Worm (Caenorhabditis elegans) whole organism, L1 larva: ENCODE measurements around the gene snt-1.

Experiments used
- ceh-8 ChIP-seq: fragments of 200-800 bp; sonication (Bioruptor generic); optimal IDR thresholded peaks from 2 replicates; lab custom pipeline; 2018; ENCODE audit warnings: mild to moderate bottlenecking, missing genetic modification characterization, moderate library complexity, missing compliant biosample characterization
- elt-3 ChIP-seq, 6 experiments: fragments of 150-350 bp in 1 of 6; sonication (generic microtip); optimal IDR thresholded peaks; 2 replicates each; lab custom pipeline; 2017 to 2018; ENCODE audit warnings: missing biosample characterization in 6 of 6, missing genetic modification characterization in 6 of 6, inconsistent platforms in 1 of 6
- fkh-8 ChIP-seq: sonication (generic microtip); optimal IDR thresholded peaks from 2 replicates; lab custom pipeline; 2016; ENCODE audit warnings: mild to moderate bottlenecking, missing genetic modification characterization, missing compliant biosample characterization
- lin-13 ChIP-seq: fragments of 150-350 bp; optimal IDR thresholded peaks from 2 replicates; lab custom pipeline; 2014; ENCODE audit warnings: missing biosample characterization, missing genetic modification reagents, missing genetic modification characterization
- nhr-12 ChIP-seq: sonication (generic microtip); optimal IDR thresholded peaks from 2 replicates; lab custom pipeline; 2017; ENCODE audit warnings: missing biosample characterization, missing genetic modification characterization
- nhr-76 ChIP-seq: sonication (generic microtip); optimal IDR thresholded peaks from 2 replicates; lab custom pipeline; 2017; ENCODE audit warnings: missing biosample characterization, missing genetic modification characterization
- snpc-4 ChIP-seq: fragments of 150-350 bp; optimal IDR thresholded peaks from 2 replicates; lab custom pipeline; 2014; ENCODE audit warnings: missing biosample characterization, missing genetic modification characterization
- ztf-4 ChIP-seq: fragments of 150-350 bp; optimal IDR thresholded peaks from 2 replicates; lab custom pipeline; 2014; ENCODE audit warnings: missing biosample characterization, missing genetic modification characterization

ce11 chrII:6827388-6827787 is 16.6 kb downstream of the snt-1 start:
- TF ChIP-seq nhr-76 (tag; lab: Kevin White, UChicago), result no peak
- TF ChIP-seq ceh-8, result no peak
- TF ChIP-seq lin-13 (GFP tag; lab: Kevin White, UChicago), result peak; percentile 55
- peak in 4 of 6 experiments; percentile 1 to 68 (median 34) for TF ChIP-seq elt-3 (tag; optimal IDR thresholded peaks at IDR 0.05; lab: Kevin White, UChicago)
- no peak for TF ChIP-seq snpc-4 (tag; lab: Kevin White, UChicago)
- TF ChIP-seq ztf-4 (tag; lab: Kevin White, UChicago), result peak; percentile 45
- peak; percentile 35 for TF ChIP-seq fkh-8 (tag; lab: Kevin White, UChicago)
- TF ChIP-seq nhr-12, result no peak
